Worm (Caenorhabditis elegans) whole organism, L3 larva: ENCODE measurements around the gene plc-3.

ENCODE experiments used
- ZK546.5 ChIP-seq: sonication (generic microtip); optimal IDR thresholded peaks from 2 replicates; lab custom pipeline; 2017; ENCODE audit warnings: missing biosample characterization, missing genetic modification characterization
- aly-2 ChIP-seq: fragments of 150-350 bp; optimal IDR thresholded peaks from 2 replicates; lab custom pipeline; 2014; ENCODE audit warnings: missing biosample characterization, missing genetic modification characterization
- egl-5 ChIP-seq: fragments of 150-350 bp; optimal IDR thresholded peaks from 2 replicates; lab custom pipeline; 2017; ENCODE audit warnings: missing biosample characterization, missing genetic modification reagents, missing genetic modification characterization, inconsistent platforms
- elt-3 ChIP-seq, 3 experiments: fragments of 150-350 bp in 1 of 3; sonication (generic microtip) in 2 of 3; optimal IDR thresholded peaks; 2 replicates in 2 of 3; 4 replicates in 1 of 3; lab custom pipeline; 2014 to 2017; ENCODE audit warnings: missing biosample characterization in 3 of 3, missing genetic modification characterization in 3 of 3
- fkh-10 ChIP-seq: sonication (generic microtip); optimal IDR thresholded peaks from 2 replicates; lab custom pipeline; 2017; ENCODE audit warnings: missing biosample characterization, missing genetic modification reagents, missing genetic modification characterization
- mml-1 ChIP-seq: fragments of 150-350 bp; sonication (generic microtip); optimal IDR thresholded peaks from 3 replicates; lab custom pipeline; 2014; ENCODE audit warnings: missing biosample characterization, missing genetic modification characterization
- nhr-237 ChIP-seq: fragments of 150-350 bp; optimal IDR thresholded peaks from 2 replicates; lab custom pipeline; 2014; ENCODE audit warnings: missing biosample characterization, missing genetic modification characterization
- nhr-25 ChIP-seq: sonication (generic microtip); optimal IDR thresholded peaks from 2 replicates; lab custom pipeline; 2017; ENCODE audit warnings: missing biosample characterization, missing genetic modification characterization
- nhr-43 ChIP-seq: sonication (generic microtip); optimal IDR thresholded peaks from 2 replicates; lab custom pipeline; 2016; ENCODE audit warnings: mild to moderate bottlenecking, missing genetic modification characterization, missing compliant biosample characterization; ENCODE audit not compliant: poor library complexity, severe bottlenecking
- zag-1 ChIP-seq: fragments of 150-350 bp; optimal IDR thresholded peaks from 2 replicates; lab custom pipeline; 2014; ENCODE audit warnings: missing biosample characterization, missing genetic modification characterization
- ztf-4 ChIP-seq: fragments of 150-350 bp; optimal IDR thresholded peaks from 2 replicates; lab custom pipeline; 2014; ENCODE audit warnings: missing biosample characterization, missing genetic modification characterization

ce11 chrII:10202275-10202674, 20.4 kb upstream of the plc-3 start:
- TF ChIP-seq egl-5 (tag; lab: Kevin White, UChicago) (no peak), nhr-43 (tag; lab: Kevin White, UChicago) (no peak), ztf-4 (tag; lab: Kevin White, UChicago) (no peak), nhr-237 (tag; lab: Kevin White, UChicago) (no peak), elt-3 (tag; optimal IDR thresholded peaks at IDR 0.05; lab: Kevin White, UChicago) (no peak), fkh-10 (GFP tag; lab: Kevin White, UChicago) (no peak), aly-2 (tag; lab: Kevin White, UChicago) (no peak), zag-1 (tag; lab: Kevin White, UChicago) (no peak), nhr-25 (tag; lab: Kevin White, UChicago) (no peak), ZK546.5 (tag; lab: Kevin White, UChicago) (no peak), mml-1 (tag; lab: Kevin White, UChicago) (no peak)
